Worm (Caenorhabditis elegans) whole organism, early embryonic: ENCODE data around the gene F02D10.3.
"Not testable (repeated sequence)": the region's sequence is repeated elsewhere in the genome, so short reads cannot be mapped to it uniquely, and the experiment has no call there.

ENCODE experiments used
- B0310.2 ChIP-seq: sonication (generic microtip); optimal IDR thresholded peaks from 2 replicates; lab custom pipeline; 2016; ENCODE audit warnings: mild to moderate bottlenecking, missing genetic modification characterization, missing compliant biosample characterization
- F13C5.2 ChIP-seq: sonication (generic microtip); optimal IDR thresholded peaks from 2 replicates; lab custom pipeline; 2017; ENCODE audit warnings: mild to moderate bottlenecking, missing genetic modification characterization, inconsistent platforms, missing compliant biosample characterization
- aly-1 ChIP-seq: sonication (generic microtip); optimal IDR thresholded peaks from 2 replicates; lab custom pipeline; 2016; ENCODE audit warnings: missing genetic modification characterization, missing compliant biosample characterization
- ama-1 ChIP-seq: fragments of 150-350 bp; optimal IDR thresholded peaks from 2 replicates; lab custom pipeline; 2014
- ceh-36 ChIP-seq: sonication (generic microtip); optimal IDR thresholded peaks from 2 replicates; lab custom pipeline; 2016; ENCODE audit warnings: missing genetic modification characterization, inconsistent platforms, missing compliant biosample characterization
- ets-7 ChIP-seq: sonication (generic microtip); optimal IDR thresholded peaks from 2 replicates; lab custom pipeline; 2016; ENCODE audit warnings: missing genotype, missing genetic modification characterization, missing compliant biosample characterization
- flt-1 ChIP-seq: fragments of 200-800 bp; sonication (Bioruptor generic); IDR thresholded peaks from 2 replicates; pipeline ENCODE4 v1.3.6; 2022; ENCODE audit warnings: missing genetic modification characterization, missing compliant biosample characterization
- hmbx-1 ChIP-seq: sonication (generic microtip); optimal IDR thresholded peaks from 2 replicates; lab custom pipeline; 2016; ENCODE audit warnings: mild to moderate bottlenecking, missing genetic modification characterization, missing compliant biosample characterization
- hmg-4 ChIP-seq: fragments of 200-800 bp; sonication (Bioruptor generic); optimal IDR thresholded peaks from 2 replicates; lab custom pipeline; 2018; ENCODE audit warnings: mild to moderate bottlenecking, missing genetic modification characterization, missing compliant biosample characterization
- hnd-1 ChIP-seq: sonication (generic microtip); optimal IDR thresholded peaks from 2 replicates; lab custom pipeline; 2016; ENCODE audit warnings: missing genetic modification characterization, missing compliant biosample characterization
- pes-1 ChIP-seq: fragments of 200-800 bp; sonication (Bioruptor generic); IDR thresholded peaks from 2 replicates; pipeline ENCODE4 v1.3.6; 2022; ENCODE audit warnings: missing genetic modification reagents, missing genetic modification characterization, missing compliant biosample characterization
- scrt-1 ChIP-seq: fragments of 200-800 bp; sonication (Bioruptor generic); IDR thresholded peaks from 2 replicates; pipeline ENCODE4 v1.3.6; 2022; ENCODE audit warnings: missing genetic modification characterization, missing compliant biosample characterization
- sea-1 ChIP-seq: fragments of 200-800 bp; sonication (Bioruptor generic); conservative IDR thresholded peaks from 2 replicates; pipeline ENCODE4 v1.3.6; 2022; ENCODE audit warnings: missing genetic modification characterization, missing compliant biosample characterization
- tbx-11 ChIP-seq: fragments of 200-800 bp; sonication (Bioruptor generic); IDR thresholded peaks from 2 replicates; pipeline ENCODE4 v1.3.6; 2022; ENCODE audit warnings: missing genetic modification characterization, missing compliant biosample characterization
- tbx-37 ChIP-seq: fragments of 200-800 bp; sonication (Bioruptor generic); conservative IDR thresholded peaks from 2 replicates; pipeline ENCODE4 v1.3.6; 2022; ENCODE audit warnings: missing genetic modification reagents, missing genetic modification characterization, missing compliant biosample characterization
- tra-4 ChIP-seq: sonication (generic microtip); optimal IDR thresholded peaks from 2 replicates; lab custom pipeline; 2017; ENCODE audit warnings: missing genetic modification characterization, missing compliant biosample characterization

F02D10.3 gene

DNA sequence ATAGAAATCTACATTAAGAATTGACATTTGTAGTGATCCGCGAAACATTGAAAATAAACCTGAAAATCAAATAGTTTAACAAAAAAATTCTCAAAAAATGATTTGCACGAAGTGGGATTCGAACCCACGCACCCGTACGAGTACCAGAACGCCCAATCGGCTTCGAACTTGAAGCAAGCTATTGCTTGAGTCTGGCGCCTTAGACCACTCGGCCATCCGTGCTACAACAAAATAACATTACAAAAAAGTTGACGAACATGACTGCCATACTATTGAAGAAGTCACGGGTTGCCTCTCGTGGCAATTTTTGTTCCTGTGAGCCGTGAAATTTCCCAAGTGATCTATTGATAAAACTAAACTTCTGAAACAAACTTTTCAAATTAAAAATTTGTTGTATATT is 19.1 kb downstream of the F02D10.3 start:
- TF ChIP-seq B0310.2 = no peak
- TF ChIP-seq ceh-36 = no peak
- TF ChIP-seq hmg-4 (GFP tag; lab: Kevin White, UChicago) = no peak
- no peak for TF ChIP-seq tbx-11 (GFP tag; lab: Robert Waterston, UW)

DNA sequence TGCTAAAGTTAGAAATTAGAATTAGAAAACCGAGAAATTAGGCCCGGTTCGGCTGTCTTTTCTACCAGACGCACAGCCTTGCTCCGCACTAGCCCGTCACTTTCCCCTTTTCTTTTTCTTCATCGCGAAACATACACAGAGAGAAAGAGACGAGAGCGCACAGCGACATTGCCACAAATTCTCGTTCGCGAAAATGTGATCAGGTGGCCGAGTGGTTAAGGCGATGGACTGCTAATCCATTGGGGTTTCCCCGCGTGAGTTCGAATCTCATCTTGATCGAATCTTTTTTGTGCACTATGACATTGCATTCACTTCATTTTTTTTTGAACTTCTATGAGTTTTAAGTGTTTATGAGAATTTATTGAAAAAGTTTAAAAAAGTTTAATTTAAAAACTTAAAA is 20.0 kb downstream of the F02D10.3 start:
- TF ChIP-seq hmg-4 (GFP tag; lab: Kevin White, UChicago) (peak; percentile 22), F13C5.2 (tag; lab: Kevin White, UChicago) (peak; percentile 55), sea-1 (GFP tag; lab: Robert Waterston, UW) (0 out of 2 replicates have a peak, but pooled peaks have one; percentile 41), tbx-11 (GFP tag; lab: Robert Waterston, UW) (no peak), flt-1 (GFP tag; lab: Robert Waterston, UW) (peak; percentile 32; the same call in 1 of the 2 replicates)

DNA sequence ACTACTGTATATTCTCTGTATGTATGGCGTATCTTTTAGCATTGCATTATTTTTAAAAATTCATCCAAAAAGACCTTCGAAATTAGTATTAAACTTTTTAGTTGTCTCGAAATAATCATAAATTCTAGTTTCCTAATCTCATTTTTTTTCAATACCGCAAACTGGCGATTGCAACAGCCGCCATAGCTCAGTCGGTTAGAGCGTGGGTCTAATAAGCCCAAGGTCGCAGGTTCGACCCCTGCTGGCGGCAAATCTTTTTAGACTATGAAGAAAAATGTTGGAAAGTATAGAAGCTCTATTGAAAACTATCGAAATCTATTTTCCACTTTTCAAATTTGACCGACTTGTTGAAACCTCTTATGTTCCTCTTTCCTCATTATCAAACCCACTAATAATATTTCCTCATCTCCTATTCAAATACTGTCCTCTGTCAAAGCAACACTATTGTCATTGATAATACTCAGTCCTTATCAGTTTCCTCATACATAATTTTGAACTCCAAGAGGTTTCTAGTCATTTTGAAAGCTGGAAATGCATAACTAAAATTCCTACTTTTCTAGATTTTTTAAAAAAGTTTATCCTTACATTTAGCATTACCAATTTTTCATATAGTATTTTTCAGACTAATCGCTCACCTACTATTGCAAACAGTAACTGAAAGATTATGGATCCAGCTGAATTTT is 26.5 kb downstream of the F02D10.3 start, which contains the start of gene jmjd-3.3:
TSS of gene jmjd-3.3 (plus strand) at position 633 of the 683 bp plus-strand sequence.
- TF ChIP-seq aly-1 (tag; lab: Kevin White, UChicago) = no peak
- no peak for TF ChIP-seq ets-7 (tag; lab: Kevin White, UChicago)
- no peak for TF ChIP-seq flt-1 (GFP tag; lab: Robert Waterston, UW)
- no peak for TF ChIP-seq scrt-1 (GFP tag; lab: Robert Waterston, UW)
- no peak for TF ChIP-seq hmg-4 (GFP tag; lab: Kevin White, UChicago)
- no peak for TF ChIP-seq pes-1 (GFP tag; lab: Robert Waterston, UW)
- TF ChIP-seq hmbx-1 = no peak
- TF ChIP-seq hnd-1 = no peak
- TF ChIP-seq sea-1 (GFP tag; lab: Robert Waterston, UW) = no peak
- no peak for TF ChIP-seq ceh-36
- no peak for TF ChIP-seq tbx-11 (GFP tag; lab: Robert Waterston, UW)
- TF ChIP-seq B0310.2 = no peak

- TF ChIP-seq ets-7 (tag; lab: Kevin White, UChicago) = no peak
- no peak for TF ChIP-seq hnd-1
- no peak for TF ChIP-seq hmbx-1
- TF ChIP-seq scrt-1 (GFP tag; lab: Robert Waterston, UW) = no peak
- no peak for TF ChIP-seq aly-1 (tag; lab: Kevin White, UChicago)
Observed at ce11 chrX:13435116-13435515, 27.3 kb downstream of the F02D10.3 start.

DNA sequence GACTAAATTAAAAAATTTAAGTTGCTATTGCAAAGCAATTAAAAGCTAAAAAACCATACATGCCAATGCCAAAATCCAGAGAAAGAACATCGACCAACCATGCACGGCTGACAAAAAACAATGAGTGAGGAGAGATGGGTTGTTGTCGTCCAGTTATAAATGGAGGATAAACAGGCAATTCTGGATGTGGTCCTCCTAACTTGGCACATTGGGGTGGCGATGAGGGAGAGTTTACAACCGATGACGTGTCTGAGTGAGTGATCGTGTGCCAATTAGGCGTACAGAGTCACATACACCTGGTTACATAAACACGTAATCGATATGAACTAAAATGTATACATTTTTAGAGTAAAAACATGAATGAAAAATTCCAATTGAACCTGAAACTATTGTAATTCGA is 31.0 kb downstream of the F02D10.3 start, which contains the start of gene C29F7.10:
TSS of gene C29F7.10 (minus strand) at position 101 of the 400 bp plus-strand sequence.
- not testable (repeated sequence) for TF ChIP-seq ets-7 (tag; lab: Kevin White, UChicago); hmg-4 (GFP tag; lab: Kevin White, UChicago); tra-4

DNA sequence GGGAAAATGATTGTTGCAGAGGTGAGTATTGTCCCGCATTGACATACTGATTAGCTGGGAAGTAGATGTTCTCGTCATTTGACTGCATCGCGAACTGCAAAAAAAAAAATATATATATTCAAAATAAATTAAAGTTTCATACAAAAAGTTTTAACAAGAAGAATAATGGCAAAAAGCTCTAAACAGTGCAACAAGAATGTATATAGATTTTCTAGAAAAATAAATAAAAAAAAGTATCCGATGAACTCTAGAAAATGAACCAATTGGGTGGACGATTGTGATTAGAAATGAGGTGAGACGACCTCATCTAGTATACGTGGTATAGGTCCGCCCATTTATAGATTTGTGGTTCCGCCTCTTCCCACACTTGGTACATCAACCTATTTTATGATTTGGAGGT is 33.7 kb downstream of the F02D10.3 start, which contains the start of gene fkh-4:
TSS of gene fkh-4 (minus strand) at position 101 of the 400 bp plus-strand sequence.
- not testable (repeated sequence) for TF ChIP-seq pes-1, tbx-11, scrt-1 (GFP tag; lab: Robert Waterston, UW)

DNA sequence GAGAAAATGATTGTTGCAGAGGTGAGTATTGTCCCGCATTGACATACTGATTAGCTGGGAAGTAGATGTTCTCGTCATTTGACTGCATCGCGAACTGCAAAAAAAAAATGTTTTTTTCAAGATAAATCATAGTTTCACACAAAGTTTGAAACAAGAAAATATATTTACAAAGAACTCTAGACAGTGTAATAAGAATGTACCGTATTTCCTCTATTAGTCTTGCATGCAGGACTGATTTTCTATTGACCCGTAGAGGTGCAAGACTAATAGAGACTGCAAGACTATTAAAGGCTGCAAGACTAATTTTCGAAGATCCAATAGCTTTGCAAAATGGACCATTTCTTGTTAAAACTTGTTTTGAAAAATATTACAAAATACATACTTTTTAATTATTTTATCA is 39.1 kb downstream of the F02D10.3 start, which contains the start of gene fkh-3:
TSS of gene fkh-3 (minus strand) at position 101 of the 400 bp plus-strand sequence.
- TF ChIP-seq scrt-1 (GFP tag; lab: Robert Waterston, UW) (no peak), tbx-11 (GFP tag; lab: Robert Waterston, UW) (no peak), hmg-4 (GFP tag; lab: Kevin White, UChicago) (no peak), ama-1 (lab: Kevin White, UChicago) (no peak)

DNA sequence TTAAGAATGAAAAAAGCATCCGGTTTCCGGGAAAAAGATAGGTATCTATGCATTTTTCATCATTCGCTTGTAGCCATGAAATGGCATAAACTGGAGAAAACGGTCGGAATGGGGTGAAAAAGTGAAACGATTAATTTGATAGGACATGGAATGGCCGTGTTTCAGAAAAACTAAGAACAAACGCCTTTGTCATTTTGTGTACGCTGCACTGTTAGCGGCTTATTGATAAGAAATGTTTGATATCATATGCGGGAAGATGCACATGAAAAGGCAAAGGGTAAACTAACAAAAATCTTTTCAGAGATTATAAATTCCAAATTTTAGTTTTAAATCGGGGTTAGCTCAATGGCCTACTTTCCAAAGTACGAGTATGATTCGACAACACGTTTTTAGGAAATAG is 41.4 kb downstream of the F02D10.3 start:
- TF ChIP-seq ama-1 (lab: Kevin White, UChicago) = no peak
- TF ChIP-seq tra-4 = no peak
- TF ChIP-seq F13C5.2 (tag; lab: Kevin White, UChicago) = no peak
- no peak for TF ChIP-seq tbx-11 (GFP tag; lab: Robert Waterston, UW)
- no peak for TF ChIP-seq scrt-1 (GFP tag; lab: Robert Waterston, UW)
- no peak for TF ChIP-seq flt-1 (GFP tag; lab: Robert Waterston, UW)
- TF ChIP-seq aly-1 (tag; lab: Kevin White, UChicago) = no peak
- no peak for TF ChIP-seq ets-7 (tag; lab: Kevin White, UChicago)
- no peak for TF ChIP-seq pes-1 (GFP tag; lab: Robert Waterston, UW)

ce11 chrX:13419884-13420339 is 42.5 kb downstream of the F02D10.3 start, which contains the start of gene C29F7.3:
Gene C29F7.3 (minus strand): TSS chrX:13419934.
- TF ChIP-seq tbx-37 (GFP tag; lab: Robert Waterston, UW) = no peak
- TF ChIP-seq hmg-4 (GFP tag; lab: Kevin White, UChicago) = no peak
- TF ChIP-seq B0310.2 = no peak
- TF ChIP-seq scrt-1 (GFP tag; lab: Robert Waterston, UW) = no peak
- peak; percentile 6 for TF ChIP-seq aly-1 (tag; lab: Kevin White, UChicago)
